Fruit fly (Drosophila melanogaster) whole organism, embryonic: Measurements from ENCODE around the gene CG15642.

ENCODE experiments used
- Atf6 ChIP-seq: fragments of 200-800 bp; sonication (Bioruptor generic); IDR thresholded peaks from 2 replicates; pipeline ENCODE4 v1.3.6; 2022; ENCODE audit warnings: missing biosample characterization, missing genetic modification characterization
- CG12155 ChIP-seq: fragments of 200-800 bp; sonication (Bioruptor generic); optimal IDR thresholded peaks from 3 replicates; lab custom pipeline; 2016; ENCODE audit warnings: missing biosample characterization, missing genetic modification characterization
- CG12299 ChIP-seq: fragments of 200-800 bp; sonication (Bioruptor generic); optimal IDR thresholded peaks from 2 replicates; lab custom pipeline; 2018; ENCODE audit warnings: missing biosample characterization, mild to moderate bottlenecking, missing genetic modification characterization
- CG13296 ChIP-seq: fragments of 200-800 bp; sonication (Bioruptor generic); optimal IDR thresholded peaks from 3 replicates; lab custom pipeline; 2018; ENCODE audit warnings: missing biosample characterization, mild to moderate bottlenecking, missing genetic modification characterization
- CG14860 ChIP-seq: fragments of 200-800 bp; sonication (Bioruptor generic); IDR thresholded peaks from 3 replicates; pipeline ENCODE4 v1.3.6; 2022; ENCODE audit warnings: missing biosample characterization, missing genetic modification characterization; ENCODE audit not compliant: partially characterized antibody
- CG17186 ChIP-seq: fragments of 200-800 bp; sonication (Bioruptor generic); optimal IDR thresholded peaks from 3 replicates; lab custom pipeline; 2017; ENCODE audit warnings: missing biosample characterization, missing genetic modification reagents, missing genetic modification characterization
- CG17328 ChIP-seq: fragments of 200-800 bp; sonication (Bioruptor generic); IDR thresholded peaks from 2 replicates; pipeline ENCODE4 v1.3.6; 2022; ENCODE audit warnings: missing biosample characterization, missing genetic modification characterization
- CG2116 ChIP-seq: fragments of 200-800 bp; sonication (Bioruptor generic); optimal IDR thresholded peaks from 3 replicates; lab custom pipeline; 2018; ENCODE audit warnings: missing biosample characterization, mild to moderate bottlenecking, missing genetic modification characterization
- CG2120 ChIP-seq: fragments of 200-800 bp; sonication (Bioruptor generic); optimal IDR thresholded peaks from 3 replicates; lab custom pipeline; 2016; ENCODE audit warnings: missing biosample characterization, missing genetic modification characterization
- CG2129 ChIP-seq: fragments of 200-800 bp; sonication (Bioruptor generic); IDR thresholded peaks from 2 replicates; pipeline ENCODE4 v1.3.6; 2022; ENCODE audit warnings: missing biosample characterization, missing genetic modification characterization; ENCODE audit not compliant: partially characterized antibody
- CG3065 ChIP-seq: fragments of 200-800 bp; sonication (Bioruptor generic); optimal IDR thresholded peaks from 2 replicates; lab custom pipeline; 2016; ENCODE audit warnings: missing biosample characterization, missing genetic modification characterization
- CG32532 ChIP-seq: fragments of 200-800 bp; sonication (Bioruptor generic); IDR thresholded peaks from 2 replicates; pipeline ENCODE4 v1.3.6; 2022; ENCODE audit warnings: missing biosample characterization, missing genetic modification characterization
- CG32772 ChIP-seq: fragments of 200-800 bp; sonication (Bioruptor generic); IDR thresholded peaks from 2 replicates; pipeline ENCODE4 v1.3.6; 2022; ENCODE audit warnings: missing biosample characterization, missing genetic modification characterization
- CG34224 ChIP-seq: fragments of 200-800 bp; sonication (Bioruptor generic); IDR thresholded peaks from 3 replicates; pipeline ENCODE4 v1.3.6; 2022; ENCODE audit warnings: missing biosample characterization, missing genetic modification characterization; ENCODE audit not compliant: partially characterized antibody
- CG3726 ChIP-seq: fragments of 200-800 bp; sonication (Bioruptor generic); IDR thresholded peaks from 3 replicates; pipeline ENCODE4, ENCODE4 v1.3.6; 2022; ENCODE audit warnings: missing biosample characterization, missing genetic modification characterization
- CG6765 ChIP-seq: fragments of 200-800 bp; sonication (Bioruptor generic); optimal IDR thresholded peaks from 3 replicates; lab custom pipeline; 2017; ENCODE audit warnings: missing biosample characterization, mild to moderate bottlenecking, missing genetic modification characterization
- CG7357 ChIP-seq: fragments of 200-800 bp; sonication (Bioruptor generic); IDR thresholded peaks from 3 replicates; pipeline ENCODE4 v1.3.6; 2022; ENCODE audit warnings: missing biosample characterization, missing genetic modification characterization
- CTCF ChIP-seq: fragments of 200-800 bp; sonication (Bioruptor generic); optimal IDR thresholded peaks from 2 replicates; lab custom pipeline; 2017; ENCODE audit warnings: missing biosample characterization, mild to moderate bottlenecking, missing genetic modification characterization, moderate library complexity
- Dfd ChIP-seq, 2 experiments: fragments of >200 bp; optimal IDR thresholded peaks; 2 replicates each; lab custom pipeline; 2017; ENCODE audit warnings: missing biosample characterization in 2 of 2, missing genetic modification characterization in 2 of 2
- ERR ChIP-seq: fragments of 200-800 bp; sonication (Bioruptor generic); optimal IDR thresholded peaks from 2 replicates; lab custom pipeline; 2016; ENCODE audit warnings: missing biosample characterization, missing genetic modification characterization
- Fer1 ChIP-seq: fragments of 200-800 bp; sonication (Bioruptor generic); optimal IDR thresholded peaks from 2 replicates; lab custom pipeline; 2017; ENCODE audit warnings: missing biosample characterization, mild to moderate bottlenecking, missing genetic modification characterization
- Hand ChIP-seq: fragments of 200-800 bp; sonication (Bioruptor generic); optimal IDR thresholded peaks from 2 replicates; lab custom pipeline; 2017; ENCODE audit warnings: mild to moderate bottlenecking, missing biosample characterization, missing genetic modification reagents, missing genetic modification characterization
- Hr78 ChIP-seq, 2 experiments: fragments of 200-800 bp in 1 of 2; fragments of >200 bp in 1 of 2; sonication (Bioruptor generic) in 1 of 2; optimal IDR thresholded peaks; 2 replicates each; lab custom pipeline; 2017 to 2019; ENCODE audit warnings: missing biosample characterization in 2 of 2, missing genetic modification characterization in 2 of 2, mild to moderate bottlenecking in 1 of 2, moderate library complexity in 1 of 2
- Lim3 ChIP-seq: fragments of 200-800 bp; sonication (Bioruptor generic); IDR thresholded peaks from 2 replicates; pipeline ENCODE4 v1.3.6; 2022; ENCODE audit warnings: missing biosample characterization, missing genetic modification characterization
- Lpt ChIP-seq: fragments of >200 bp; optimal IDR thresholded peaks from 2 replicates; lab custom pipeline; 2018; ENCODE audit warnings: missing biosample characterization, missing genetic modification characterization
- MBD-R2 ChIP-seq: fragments of 200-800 bp; sonication (Bioruptor generic); IDR thresholded peaks from 2 replicates; pipeline ENCODE4 v1.3.6; 2022; ENCODE audit warnings: missing biosample characterization, missing genetic modification characterization
- MTF-1 ChIP-seq: fragments of 200-800 bp; sonication (Bioruptor generic); optimal IDR thresholded peaks from 2 replicates; lab custom pipeline; 2018; ENCODE audit warnings: missing biosample characterization, mild to moderate bottlenecking, missing genetic modification characterization, borderline replicate concordance
- Oli ChIP-seq: fragments of 200-800 bp; sonication (Bioruptor generic); optimal IDR thresholded peaks from 2 replicates; lab custom pipeline; 2018; ENCODE audit warnings: missing biosample characterization, mild to moderate bottlenecking, missing genetic modification characterization, moderate library complexity
- Opbp ChIP-seq: fragments of 200-800 bp; sonication (Bioruptor generic); IDR thresholded peaks from 3 replicates; pipeline ENCODE4 v1.3.6; 2022; ENCODE audit warnings: missing biosample characterization, missing genetic modification characterization; ENCODE audit not compliant: partially characterized antibody
- Sry-β ChIP-seq: fragments of 200-800 bp; sonication (Bioruptor generic); optimal IDR thresholded peaks from 2 replicates; lab custom pipeline; 2018; ENCODE audit warnings: missing biosample characterization, mild to moderate bottlenecking, missing genetic modification characterization, moderate library complexity
- Taf1 ChIP-seq: fragments of 200-800 bp; sonication (Bioruptor generic); IDR thresholded peaks from 2 replicates; pipeline ENCODE4 v1.3.6; 2022; ENCODE audit warnings: missing biosample characterization, missing genetic modification characterization
- Trl ChIP-seq, 3 experiments: fragments of >200 bp in 2 of 3; fragments of 200-800 bp in 1 of 3; sonication (Bioruptor generic) in 1 of 3; optimal IDR thresholded peaks; 2 replicates in 1 of 3; 3 replicates in 2 of 3; lab custom pipeline; 2016 to 2017; ENCODE audit warnings: missing biosample characterization in 1 of 3, missing genetic modification characterization in 1 of 3
- Vsx1 ChIP-seq: fragments of 200-800 bp; sonication (Bioruptor generic); optimal IDR thresholded peaks from 2 replicates; lab custom pipeline; 2017; ENCODE audit warnings: missing biosample characterization, mild to moderate bottlenecking, missing genetic modification characterization, missing genetic modification reagents
- ara ChIP-seq: fragments of 200-800 bp; sonication (Bioruptor generic); IDR thresholded peaks from 2 replicates; pipeline ENCODE4 v1.3.6; 2022; ENCODE audit warnings: missing biosample characterization, missing genetic modification characterization
- bowl ChIP-seq: fragments of 200-800 bp; sonication (Bioruptor generic); IDR thresholded peaks from 2 replicates; pipeline ENCODE4 v1.3.6; 2022; ENCODE audit warnings: missing biosample characterization, missing genetic modification characterization
- cas ChIP-seq: fragments of 200-800 bp; sonication (Bioruptor generic); IDR thresholded peaks from 2 replicates; pipeline ENCODE4 v1.3.6; 2022; ENCODE audit warnings: missing biosample characterization, missing genetic modification characterization
- dan ChIP-seq: fragments of 200-800 bp; sonication (Bioruptor generic); IDR thresholded peaks from 2 replicates; pipeline ENCODE4 v1.3.6; 2022; ENCODE audit warnings: missing biosample characterization, missing genetic modification characterization
- dimm ChIP-seq: fragments of 200-800 bp; sonication (Bioruptor generic); IDR thresholded peaks from 2 replicates; pipeline ENCODE4 v1.3.6; 2022; ENCODE audit warnings: missing biosample characterization, missing genetic modification characterization
- jigr1 ChIP-seq: fragments of 200-800 bp; sonication (Bioruptor generic); IDR thresholded peaks from 3 replicates; pipeline ENCODE4 v1.3.6; 2022; ENCODE audit warnings: missing biosample characterization, missing genetic modification characterization
- klu ChIP-seq: fragments of 200-800 bp; sonication (Bioruptor generic); IDR thresholded peaks from 2 replicates; pipeline ENCODE4 v1.3.6; 2022; ENCODE audit warnings: missing biosample characterization, missing genetic modification characterization
- lola ChIP-seq, 3 experiments: fragments of >200 bp in 2 of 3; fragments of 200-800 bp in 1 of 3; sonication (Bioruptor generic) in 1 of 3; optimal IDR thresholded peaks; 2 replicates each; lab custom pipeline; 2017 to 2019; ENCODE audit warnings: missing biosample characterization in 3 of 3, missing genetic modification characterization in 3 of 3, mild to moderate bottlenecking in 1 of 3, moderate library complexity in 1 of 3
- luna ChIP-seq: fragments of 200-800 bp; sonication (Bioruptor generic); optimal IDR thresholded peaks from 2 replicates; lab custom pipeline; 2016; ENCODE audit warnings: missing biosample characterization, missing genetic modification characterization
- maf-S ChIP-seq: fragments of 200-800 bp; sonication (Bioruptor generic); optimal IDR thresholded peaks from 2 replicates; lab custom pipeline; 2016; ENCODE audit warnings: missing biosample characterization, missing genetic modification characterization
- mirr ChIP-seq: fragments of 200-800 bp; sonication (Bioruptor generic); optimal IDR thresholded peaks from 3 replicates; lab custom pipeline; 2018; ENCODE audit warnings: missing biosample characterization, mild to moderate bottlenecking, missing genetic modification characterization
- nerfin-1 ChIP-seq: fragments of 200-800 bp; sonication (Bioruptor generic); optimal IDR thresholded peaks from 3 replicates; lab custom pipeline; 2019; ENCODE audit warnings: missing biosample characterization, mild to moderate bottlenecking, missing genetic modification characterization, moderate library complexity
- onecut ChIP-seq: fragments of 200-800 bp; sonication (Bioruptor generic); IDR thresholded peaks from 2 replicates; pipeline ENCODE4 v1.3.6; 2022; ENCODE audit warnings: missing biosample characterization, missing genetic modification characterization
- org-1 ChIP-seq: fragments of 200-800 bp; sonication (Bioruptor generic); optimal IDR thresholded peaks from 2 replicates; lab custom pipeline; 2017; ENCODE audit warnings: missing biosample characterization, missing genetic modification characterization
- pzg ChIP-seq: fragments of 200-800 bp; sonication (Bioruptor generic); optimal IDR thresholded peaks from 3 replicates; lab custom pipeline; 2018; ENCODE audit warnings: missing biosample characterization, mild to moderate bottlenecking, missing genetic modification characterization, moderate library complexity
- sens ChIP-seq: fragments of 200-800 bp; sonication (Bioruptor generic); peaks from one replicate; lab custom pipeline; 2016; ENCODE audit warnings: missing biosample characterization, missing genetic modification characterization
- shn ChIP-seq: fragments of 200-800 bp; sonication (Bioruptor generic); optimal IDR thresholded peaks from 3 replicates; lab custom pipeline; 2016; ENCODE audit warnings: missing biosample characterization, missing genetic modification characterization

Gene CG15642

DNA sequence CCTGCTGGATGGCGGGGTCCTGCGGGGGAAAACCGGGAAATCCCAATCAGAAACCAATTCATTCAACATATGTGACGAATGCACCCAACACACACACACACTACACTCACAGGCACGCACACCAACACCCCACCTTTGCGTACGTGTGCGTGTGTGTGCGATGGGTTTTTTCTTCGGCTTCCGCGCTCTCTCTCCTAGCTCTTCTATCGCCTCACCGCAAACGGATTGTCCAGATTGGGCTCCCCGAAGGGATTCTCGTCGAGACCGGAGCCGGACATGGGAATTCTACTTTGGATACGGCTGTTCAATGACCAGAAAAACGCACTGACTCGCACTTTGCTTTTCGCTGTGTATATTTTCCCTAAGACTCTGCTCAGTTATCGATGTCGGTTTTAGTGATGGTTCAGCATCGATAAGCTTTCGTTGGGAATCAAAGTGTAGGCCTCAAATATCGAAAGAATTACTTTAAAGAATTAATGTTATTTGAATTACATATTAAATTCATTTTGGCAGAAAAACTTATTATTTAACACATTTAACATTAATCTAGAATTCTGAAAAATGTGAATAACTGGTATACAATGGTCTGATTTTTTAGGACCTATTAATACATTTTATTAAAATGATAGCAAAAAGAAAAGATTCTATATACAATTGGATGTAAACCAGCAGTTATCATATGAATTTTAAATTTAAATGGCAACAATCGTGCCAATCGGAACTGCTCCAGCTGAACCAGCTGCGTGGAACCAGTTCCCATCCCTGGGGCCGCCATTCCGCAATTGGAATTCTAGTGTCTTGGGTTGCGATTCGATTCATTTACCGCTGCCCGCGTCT is 17.8 kb downstream of the CG15642 start, which contains the start of the genes Scamp and Ahcy (continued):
- TF ChIP-seq Trl (optimal IDR thresholded peaks at IDR 0.05; lab: Kevin White, UChicago) (peak; percentile 11 to 35), Trl (GFP tag; optimal IDR thresholded peaks at IDR 0.05; lab: Kevin White, UChicago) (no peak), bowl (GFP tag; lab: Robert Waterston, UW) (no peak), shn (GFP tag; lab: Kevin White, UChicago) (no peak), ara (no peak), MTF-1 (GFP tag; lab: Kevin White, UChicago) (no peak), CG7357 (GFP tag; lab: Robert Waterston, UW) (no peak), jigr1 (GFP tag; lab: Robert Waterston, UW) (no peak), CG17186 (GFP tag; lab: Kevin White, UChicago) (no peak), Dfd (GFP tag; optimal IDR thresholded peaks at IDR 0.05; lab: Kevin White, UChicago) (no peak), CG32532 (GFP tag; lab: Robert Waterston, UW) (no peak), Lim3 (GFP tag; lab: Robert Waterston, UW) (no peak), org-1 (GFP tag; lab: Kevin White, UChicago) (no peak), Fer1 (GFP tag; lab: Kevin White, UChicago) (no peak), CG6765 (GFP tag; lab: Kevin White, UChicago) (no peak), CG34224 (GFP tag; lab: Robert Waterston, UW) (no peak; the same call in 2 of the 3 replicates), Hr78 (GFP tag; optimal IDR thresholded peaks at IDR 0.05; lab: Kevin White, UChicago) (no peak), nerfin-1 (tag; lab: Kevin White, UChicago) (no peak), CG12299 (tag; lab: Kevin White, UChicago) (no peak), CG3065 (GFP tag; lab: Kevin White, UChicago) (no peak), Atf6 (GFP tag; lab: Robert Waterston, UW) (no peak), luna (GFP tag; lab: Kevin White, UChicago) (no peak), MBD-R2 (GFP tag; lab: Robert Waterston, UW) (peak; percentile 38), dimm (GFP tag; lab: Robert Waterston, UW) (no peak), Vsx1 (GFP tag; lab: Kevin White, UChicago) (no peak), Sry-β (no peak), CG12155 (no peak), CG2129 (GFP tag; lab: Robert Waterston, UW) (0 out of 2 replicates have a peak, but pooled peaks have one; percentile 17), Hand (no peak), CG2120 (GFP tag; lab: Kevin White, UChicago) (peak; percentile 37), CG14860 (peak; percentile 53; the same call in 2 of the 3 replicates), sens (GFP tag; lab: Kevin White, UChicago) (peak; percentile 70), Opbp (GFP tag; lab: Robert Waterston, UW) (peak; percentile 17; the same call in 1 of the 3 replicates), lola (GFP tag; optimal IDR thresholded peaks at IDR 0.05; lab: Kevin White, UChicago) (peak in 1 of 3 experiments; percentile 10), CTCF (no peak), maf-S (no peak), onecut (GFP tag; lab: Robert Waterston, UW) (no peak), CG3726 (GFP tag; lab: Robert Waterston, UW) (no peak), klu (GFP tag; lab: Robert Waterston, UW) (no peak), pzg (peak; percentile 26), Oli (tag; lab: Kevin White, UChicago) (no peak), CG32772 (GFP tag; lab: Robert Waterston, UW) (no peak), ERR (GFP tag; lab: Kevin White, UChicago) (no peak), CG17328 (no peak), dan (GFP tag; lab: Robert Waterston, UW) (no peak), mirr (GFP tag; lab: Kevin White, UChicago) (no peak), CG2116 (peak; percentile 77), cas (GFP tag; lab: Robert Waterston, UW) (no peak), Taf1 (GFP tag; lab: Robert Waterston, UW) (no peak), Lpt (GFP tag; lab: Kevin White, UChicago) (no peak), CG13296 (GFP tag; lab: Kevin White, UChicago) (no peak)
